Worm (Caenorhabditis elegans) whole organism, late embryonic: ENCODE results near the gene clec-117.

ENCODE experiments used
- F13H6.1 ChIP-seq: sonication (generic microtip); optimal IDR thresholded peaks from 2 replicates; lab custom pipeline; 2016; ENCODE audit warnings: missing genetic modification characterization, missing compliant biosample characterization
- ama-1 ChIP-seq: fragments of 150-350 bp; optimal IDR thresholded peaks from 2 replicates; lab custom pipeline; 2014
- ceh-18 ChIP-seq: sonication (generic microtip); optimal IDR thresholded peaks from 2 replicates; lab custom pipeline; 2016; ENCODE audit warnings: missing genetic modification characterization, missing compliant biosample characterization
- elt-2 ChIP-seq: sonication (generic microtip); optimal IDR thresholded peaks from 2 replicates; lab custom pipeline; 2016; ENCODE audit warnings: missing genetic modification reagents, missing genetic modification characterization, missing compliant biosample characterization
- lin-11 ChIP-seq: fragments of 200-800 bp; sonication (Bioruptor generic); optimal IDR thresholded peaks from 2 replicates; lab custom pipeline; 2018; ENCODE audit warnings: mild to moderate bottlenecking, missing genetic modification characterization, missing compliant biosample characterization
- pha-4 ChIP-seq: fragments of 150-350 bp; optimal IDR thresholded peaks from 2 replicates; lab custom pipeline; 2018; ENCODE audit warnings: missing biosample characterization, missing genetic modification reagents, missing genetic modification characterization

ce11 chrII:247736-248135, 49.1 kb downstream of the clec-117 start:
- TF ChIP-seq pha-4 (tag; lab: Kevin White, UChicago) = no peak
- TF ChIP-seq ceh-18 = no peak
- no peak for TF ChIP-seq ama-1 (lab: Kevin White, UChicago)
- TF ChIP-seq F13H6.1 (tag; lab: Kevin White, UChicago) = no peak
- TF ChIP-seq lin-11 (tag; lab: Kevin White, UChicago) = no peak
- TF ChIP-seq elt-2 (tag; lab: Kevin White, UChicago) = no peak
